Worm (Caenorhabditis elegans): ENCODE data around the gene mys-1.

The mys-1 gene

DNA sequence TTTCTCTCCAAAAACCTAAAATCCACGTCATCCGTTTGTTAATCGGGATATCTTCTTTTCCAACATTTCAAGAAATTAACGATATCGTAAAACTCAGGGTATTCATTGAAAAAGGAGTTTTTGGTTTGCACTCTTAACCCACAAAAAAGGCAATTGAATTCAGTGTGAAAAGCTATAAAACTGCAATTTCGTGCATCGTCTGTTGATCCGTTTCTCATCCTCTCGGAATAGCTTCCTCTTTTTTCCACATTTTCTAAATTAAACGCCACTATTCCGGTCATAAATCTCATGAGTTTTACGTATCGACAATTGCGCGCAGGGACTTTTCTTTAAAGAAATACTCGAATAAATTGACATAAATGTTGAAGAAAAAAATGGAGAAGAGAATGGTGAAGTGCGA is 27.8 kb upstream of the mys-1 start:
- TF ChIP-seq daf-19 (GFP tag; conservative IDR thresholded peaks at IDR 0.05) = no peak
- TF ChIP-seq madf-5 (GFP tag; IDR thresholded peaks at IDR 0.05) = no peak
- TF ChIP-seq madf-9 (GFP tag; conservative IDR thresholded peaks at IDR 0.05) = no peak
- no peak for TF ChIP-seq hmg-1.1 (GFP tag; IDR thresholded peaks at IDR 0.05)
- peak in 1 of 2 experiments; percentile 89 for TF ChIP-seq unc-62 (GFP tag; optimal IDR thresholded peaks at IDR 0.05 in 1 of 2)
- no peak for TF ChIP-seq unc-62 (tag; optimal IDR thresholded peaks at IDR 0.05)
- no peak for TF ChIP-seq R02D3.7 (tag; optimal IDR thresholded peaks at IDR 0.05)
- peak; percentile 62 for TF ChIP-seq aha-1 (tag)

DNA sequence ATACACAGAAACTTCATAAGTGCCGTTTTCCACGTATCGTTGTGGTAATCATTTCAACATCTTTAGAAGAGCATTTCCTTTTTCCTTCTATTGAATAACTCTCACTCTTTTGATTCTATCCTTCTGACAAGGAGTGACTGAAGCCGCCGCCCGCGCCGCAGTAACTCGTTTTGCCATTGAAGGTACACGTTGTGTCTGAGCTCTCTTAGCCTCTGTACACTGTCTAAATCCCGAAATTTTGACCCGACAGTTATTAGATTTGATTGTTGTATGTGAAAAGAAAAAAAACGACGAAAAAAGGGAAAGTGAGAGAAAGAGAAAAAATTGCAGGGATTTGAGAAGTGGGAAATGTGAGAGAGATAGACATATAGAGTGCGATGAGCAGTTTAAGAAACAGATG is 26.8 kb upstream of the mys-1 start:
- TF ChIP-seq zag-1 (tag; optimal IDR thresholded peaks at IDR 0.05) (no peak), fkh-10 (GFP tag; optimal IDR thresholded peaks at IDR 0.05) (peak; percentile 80), unc-62 (GFP tag; optimal IDR thresholded peaks at IDR 0.05 in 1 of 2) (peak in 1 of 2 experiments; percentile 56), unc-62 (tag; optimal IDR thresholded peaks at IDR 0.05) (no peak), rbr-2 (tag; optimal IDR thresholded peaks at IDR 0.05) (peak; percentile 24), ces-1 (GFP tag; optimal IDR thresholded peaks at IDR 0.05) (peak; percentile 71)

DNA sequence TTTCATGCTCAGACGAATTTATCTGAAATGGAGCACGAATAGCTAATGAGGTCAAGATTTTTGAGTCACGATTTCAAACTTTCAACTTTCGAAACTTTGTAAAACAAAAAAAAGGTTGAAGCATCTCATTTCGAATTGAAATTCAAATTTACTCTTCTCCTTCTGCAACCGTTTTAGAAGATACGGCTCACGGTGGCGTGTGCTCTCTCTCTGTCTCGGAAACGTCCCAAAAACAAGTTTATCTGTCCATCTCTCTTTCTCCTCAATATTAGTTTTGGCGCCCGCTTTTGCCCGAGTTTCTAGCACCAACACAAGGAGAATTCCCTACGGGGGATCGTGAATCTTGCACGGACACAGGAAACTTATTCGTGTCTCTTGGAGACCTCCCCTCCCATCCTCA is 25.9 kb upstream of the mys-1 start:
- TF ChIP-seq zip-11 (GFP tag; IDR thresholded peaks at IDR 0.05) (no peak), hmg-1.1 (GFP tag; IDR thresholded peaks at IDR 0.05) (no peak), D1046.2 (GFP tag; IDR thresholded peaks at IDR 0.05) (no peak), ceh-44 (GFP tag; IDR thresholded peaks at IDR 0.05) (no peak)

DNA sequence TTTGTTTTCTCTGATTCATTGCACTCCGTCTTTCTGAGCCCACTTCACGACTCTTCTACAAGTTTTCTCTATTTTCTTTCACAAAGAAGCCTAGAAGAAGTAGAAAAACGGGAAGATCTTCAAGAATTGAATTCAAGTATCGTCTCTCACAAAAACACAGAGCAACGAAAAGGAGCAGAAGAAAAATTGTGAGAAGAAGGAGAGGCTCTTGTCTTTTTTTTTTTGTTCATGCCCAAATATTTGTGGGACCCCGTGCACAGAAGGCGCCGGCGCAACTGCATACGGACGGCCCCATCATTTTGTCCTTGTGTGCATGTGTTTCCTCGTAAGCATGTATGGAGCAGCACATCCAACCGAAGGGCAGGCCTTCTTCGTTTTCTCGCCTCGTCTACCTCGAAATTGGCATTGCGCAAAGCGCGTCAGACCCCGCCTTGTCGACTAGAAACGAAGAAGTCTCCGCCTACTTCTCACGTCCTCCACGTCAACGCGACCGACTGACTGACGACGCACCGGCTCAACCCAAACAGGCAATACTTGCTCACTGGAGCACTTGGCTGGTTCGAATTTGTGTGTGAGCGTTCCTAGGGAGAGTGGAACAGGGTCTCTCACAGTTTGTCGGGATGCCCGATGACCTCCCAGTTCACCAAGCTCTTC is 22.2 kb upstream of the mys-1 start:
- peak; percentile 59 for TF ChIP-seq fkh-10 (GFP tag; optimal IDR thresholded peaks at IDR 0.05)
- TF ChIP-seq ceh-62 (tag; optimal IDR thresholded peaks at IDR 0.05) = no peak
- TF ChIP-seq ceh-28 (tag; optimal IDR thresholded peaks at IDR 0.05) = no peak
- TF ChIP-seq F44E2.7 (GFP tag; IDR thresholded peaks at IDR 0.05) = no peak
- TF ChIP-seq madf-5 (GFP tag; IDR thresholded peaks at IDR 0.05) = no peak
- TF ChIP-seq hlh-11 (tag; optimal IDR thresholded peaks at IDR 0.05) = no peak
- no peak for TF ChIP-seq nhr-48 (tag; optimal IDR thresholded peaks at IDR 0.05)
- TF ChIP-seq daf-19 (GFP tag; conservative IDR thresholded peaks at IDR 0.05) = no peak
- TF ChIP-seq nhr-237 (tag; optimal IDR thresholded peaks at IDR 0.05) = no peak
- TF ChIP-seq pha-4 (GFP tag; IDR thresholded peaks at IDR 0.05) = no peak
- TF ChIP-seq pha-4 (tag; optimal IDR thresholded peaks at IDR 0.05) = no peak
- no peak for TF ChIP-seq lin-39 (tag; optimal IDR thresholded peaks at IDR 0.05)
- TF ChIP-seq set-16 (GFP tag; IDR thresholded peaks at IDR 0.05) = peak; percentile 52; the same call in 1 of the 2 replicates
- TF ChIP-seq mxl-2 (GFP tag; conservative IDR thresholded peaks at IDR 0.05) = no peak
- no peak for TF ChIP-seq Y105C5A.15 (GFP tag; IDR thresholded peaks at IDR 0.05)

DNA sequence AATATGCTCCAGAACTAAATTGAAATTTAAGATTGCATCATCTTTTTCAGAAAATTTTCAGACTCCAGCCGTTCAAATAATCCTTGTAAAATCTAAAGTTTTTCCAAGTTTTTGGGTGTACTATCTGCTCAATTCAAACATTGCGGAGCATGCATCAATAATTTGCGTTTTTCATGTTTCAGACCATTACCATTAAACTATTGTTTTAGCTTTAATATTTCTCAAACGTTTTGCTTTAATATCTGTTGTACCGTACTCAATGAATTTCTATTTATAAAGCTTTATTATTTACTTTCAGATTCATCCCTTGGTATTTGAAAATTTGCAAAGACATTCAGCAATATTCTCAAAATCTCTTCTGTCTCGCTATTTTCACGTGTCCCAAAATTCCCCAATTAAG is 18.8 kb upstream of the mys-1 start, which contains the start of gene odr-2:
Gene odr-2, plus strand, starts transcription at position 301 of the 400 bp plus-strand sequence.
- TF ChIP-seq Y75B8A.6 (GFP tag; IDR thresholded peaks at IDR 0.05) = no peak
- TF ChIP-seq hif-1 (tag; optimal IDR thresholded peaks at IDR 0.05) = no peak
- no peak for TF ChIP-seq aly-2 (tag; optimal IDR thresholded peaks at IDR 0.05)
- no peak for TF ChIP-seq jun-1 (tag; optimal IDR thresholded peaks at IDR 0.05)
- no peak for TF ChIP-seq unc-62 (GFP tag; optimal IDR thresholded peaks at IDR 0.05 in 1 of 2)
- TF ChIP-seq unc-62 (tag; optimal IDR thresholded peaks at IDR 0.05) = no peak
- no peak for TF ChIP-seq unc-39 (tag; optimal IDR thresholded peaks at IDR 0.05)
- TF ChIP-seq nhr-28 (tag; optimal IDR thresholded peaks at IDR 0.05) = no peak

Data from whole organism, L4 larva.